Worm (Caenorhabditis elegans) whole organism, mixed stage, embryonic: Measurements from ENCODE around the gene spe-43.

Experiments
- elt-3 ChIP-seq: fragments of 150-350 bp; optimal IDR thresholded peaks from 2 replicates; lab custom pipeline; 2014; ENCODE audit warnings: missing biosample characterization, missing genetic modification characterization
- mab-5 ChIP-seq: fragments of 150-350 bp; optimal IDR thresholded peaks from 2 replicates; lab custom pipeline; 2014; ENCODE audit warnings: missing biosample characterization, missing genetic modification characterization
- nhr-237 ChIP-seq: fragments of 150-350 bp; optimal IDR thresholded peaks from 2 replicates; lab custom pipeline; 2014; ENCODE audit warnings: missing biosample characterization, missing genetic modification characterization
- nhr-28 ChIP-seq: fragments of 150-350 bp; optimal IDR thresholded peaks from 2 replicates; lab custom pipeline; 2014; ENCODE audit warnings: missing biosample characterization, missing genetic modification characterization
- sptf-1 ChIP-seq: sonication (generic microtip); optimal IDR thresholded peaks from 2 replicates; lab custom pipeline; 2017; ENCODE audit warnings: mild to moderate bottlenecking, missing genetic modification characterization, moderate library complexity, missing compliant biosample characterization
- unc-62 ChIP-seq: fragments of 150-350 bp; optimal IDR thresholded peaks from 2 replicates; lab custom pipeline; 2014; ENCODE audit warnings: missing biosample characterization, missing genetic modification reagents, missing genetic modification characterization
- zip-8 ChIP-seq: fragments of 150-350 bp; optimal IDR thresholded peaks from 2 replicates; lab custom pipeline; 2014; ENCODE audit warnings: missing biosample characterization, missing genetic modification characterization
- ztf-11 ChIP-seq: fragments of 150-350 bp; optimal IDR thresholded peaks from 2 replicates; lab custom pipeline; 2014; ENCODE audit warnings: missing biosample characterization, missing genetic modification characterization

DNA sequence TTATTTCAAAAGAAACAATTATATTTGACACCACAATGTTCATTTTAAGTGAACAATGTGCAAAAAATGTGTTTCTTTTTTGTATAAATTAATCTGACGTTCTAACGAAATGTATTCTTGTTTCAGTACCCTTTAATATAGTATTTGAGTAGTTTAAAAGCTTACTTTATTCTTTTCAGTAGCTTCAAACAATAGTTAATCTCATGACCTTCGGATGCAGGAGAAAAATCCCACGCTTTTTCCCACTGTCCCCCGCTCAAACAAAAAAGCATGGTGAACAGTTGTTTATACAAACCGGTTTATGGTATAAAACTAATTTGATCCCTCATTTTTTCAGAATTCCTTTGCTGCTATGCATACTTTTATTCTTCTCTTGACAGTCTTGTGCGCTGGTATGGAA, 23.0 kb upstream of the spe-43 start, which contains the start of gene scl-14:
- TF ChIP-seq zip-8 (tag; lab: Kevin White, UChicago), result no peak
- TF ChIP-seq nhr-28 (tag; lab: Kevin White, UChicago), result no peak
- no peak for TF ChIP-seq nhr-237 (tag; lab: Kevin White, UChicago)
- no peak for TF ChIP-seq elt-3 (tag; lab: Kevin White, UChicago)
- no peak for TF ChIP-seq unc-62 (GFP tag; lab: Kevin White, UChicago)
- TF ChIP-seq mab-5 (tag; lab: Kevin White, UChicago), result no peak
- TF ChIP-seq ztf-11, result no peak
- no peak for TF ChIP-seq sptf-1 (tag; lab: Kevin White, UChicago)
